Fruit fly (Drosophila melanogaster): ENCODE measurements around the gene CG3842.

The CG3842 gene

DNA sequence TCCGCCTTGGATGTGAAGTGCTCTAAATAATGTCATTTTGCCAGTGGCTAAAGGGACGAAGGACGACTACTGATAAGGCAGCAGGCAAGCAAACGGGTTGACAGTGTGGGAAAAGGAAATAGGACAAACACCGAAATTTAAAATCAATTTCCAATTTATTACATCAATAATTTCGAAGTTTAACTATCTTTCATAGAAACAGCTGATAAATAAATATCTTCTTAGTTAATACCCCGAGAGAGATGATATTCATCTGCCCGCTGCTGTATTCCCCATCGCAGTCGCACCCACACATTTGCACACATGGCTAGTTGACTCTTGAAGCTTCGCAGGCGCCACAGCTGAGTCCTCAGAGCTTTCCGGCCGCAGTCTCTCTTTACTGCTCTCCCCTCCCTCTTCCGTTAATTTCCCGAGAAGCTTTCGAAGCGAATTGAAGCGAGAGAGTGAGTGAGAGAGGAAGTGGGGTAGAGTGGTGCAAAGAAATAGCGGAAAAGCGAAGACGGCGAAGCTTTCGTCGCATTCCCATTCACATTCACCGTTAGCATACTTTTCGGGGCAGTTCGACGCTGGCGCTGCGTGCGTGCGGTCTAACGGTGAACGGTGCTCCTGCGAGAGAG lies 20.6 kb upstream of the CG3842 start (continued):
- TF ChIP-seq onecut (GFP tag; IDR thresholded peaks at IDR 0.05), result peak; percentile 55
- TF ChIP-seq ems (GFP tag; optimal IDR thresholded peaks at IDR 0.05), result no peak
- TF ChIP-seq CG14014 (GFP tag; IDR thresholded peaks at IDR 0.05), result peak; percentile 78
- peak; percentile 76 for TF ChIP-seq CG7839 (tag; optimal IDR thresholded peaks at IDR 0.05)
- TF ChIP-seq pfk (GFP tag; optimal IDR thresholded peaks at IDR 0.05), result no peak
- TF ChIP-seq caup (GFP tag; optimal IDR thresholded peaks at IDR 0.05; ENCODE audit: severe bottlenecking), result peak; percentile 75
- no peak for TF ChIP-seq CG10431 (GFP tag; optimal IDR thresholded peaks at IDR 0.05)
- TF ChIP-seq ewg (GFP tag; optimal IDR thresholded peaks at IDR 0.05), result peak; percentile 27

DNA sequence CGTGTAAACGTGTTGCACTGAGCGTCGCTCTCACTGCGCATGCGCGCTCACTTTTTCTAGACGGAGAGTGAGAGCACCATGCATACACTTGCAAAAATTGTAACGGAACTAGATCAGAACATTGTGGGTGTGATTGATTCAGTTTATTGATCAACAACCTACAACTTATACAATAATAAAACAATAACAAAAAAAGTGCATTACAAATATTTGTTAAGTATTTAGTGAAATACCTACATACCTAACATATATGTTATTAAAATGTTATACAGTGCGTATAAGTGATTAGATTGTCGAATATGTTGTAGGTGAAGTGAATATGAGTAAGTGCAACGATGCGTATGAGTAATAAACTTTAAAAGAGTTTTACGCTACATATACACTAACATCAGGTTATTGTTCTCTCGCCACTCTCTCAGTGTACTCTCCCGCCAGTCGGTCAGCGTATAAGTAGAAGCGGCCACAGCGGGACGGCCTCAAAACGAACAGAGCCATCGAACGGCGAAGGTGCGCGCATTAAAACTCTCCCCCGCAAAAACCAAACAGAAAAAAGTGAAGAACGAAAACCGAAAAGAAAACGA lies 7.1 kb upstream of the CG3842 start, which contains the start of gene CG42240:
CG42240 (plus strand) TSS at position 474 of the 581 bp plus-strand sequence.
- no peak for TF ChIP-seq Doc3 (GFP tag; IDR thresholded peaks at IDR 0.05; ENCODE audit: partially characterized antibody)
- peak; percentile 48 for TF ChIP-seq CG17802 (tag; optimal IDR thresholded peaks at IDR 0.05)
- 0 out of 3 replicates have a peak, but pooled peaks have one; percentile 10 for TF ChIP-seq gce (GFP tag; IDR thresholded peaks at IDR 0.05)
- peak; percentile 77 for TF ChIP-seq D19B (GFP tag; optimal IDR thresholded peaks at IDR 0.05)
- peak; percentile 80 for TF ChIP-seq CG6654 (GFP tag; optimal IDR thresholded peaks at IDR 0.05)
- TF ChIP-seq phol (tag; optimal IDR thresholded peaks at IDR 0.05), result peak; percentile 95
- no peak for TF ChIP-seq CG3726 (GFP tag; IDR thresholded peaks at IDR 0.05)
- TF ChIP-seq insv (GFP tag; optimal IDR thresholded peaks at IDR 0.05), result peak in 1 of 2 experiments; percentile 64
- TF ChIP-seq CG14710 (tag; optimal IDR thresholded peaks at IDR 0.05), result peak; percentile 92
- TF ChIP-seq Vsx1 (GFP tag; optimal IDR thresholded peaks at IDR 0.05), result peak; percentile 78
- no peak for TF ChIP-seq CG14860 (GFP tag; IDR thresholded peaks at IDR 0.05; ENCODE audit: partially characterized antibody)
- peak; percentile 94 for TF ChIP-seq CG4424 (GFP tag; optimal IDR thresholded peaks at IDR 0.05)
- peak; percentile 91 for TF ChIP-seq gcm (GFP tag; optimal IDR thresholded peaks at IDR 0.05)
- peak; percentile 39 for TF ChIP-seq Bdp1 (GFP tag; optimal IDR thresholded peaks at IDR 0.05)
- peak; percentile 84 for TF ChIP-seq seq (GFP tag; IDR thresholded peaks at IDR 0.05)
- peak; percentile 91 for TF ChIP-seq CG12104 (GFP tag; optimal IDR thresholded peaks at IDR 0.05)
- peak; percentile 45 for TF ChIP-seq gcm2 (GFP tag; optimal IDR thresholded peaks at IDR 0.05)
- TF ChIP-seq slou (GFP tag; optimal IDR thresholded peaks at IDR 0.05), result peak; percentile 61
- no peak for TF ChIP-seq CkIIα-i1 (GFP tag; IDR thresholded peaks at IDR 0.05)
- peak; percentile 79 for TF ChIP-seq oc (tag; optimal IDR thresholded peaks at IDR 0.05)
- TF ChIP-seq CG11723 (GFP tag; optimal IDR thresholded peaks at IDR 0.05), result peak; percentile 88
- TF ChIP-seq Dek (tag; optimal IDR thresholded peaks at IDR 0.05), result peak; percentile 83
- peak; percentile 76 for TF ChIP-seq Jarid2 (GFP tag; optimal IDR thresholded peaks at IDR 0.05)
- no peak for TF ChIP-seq ham (GFP tag; IDR thresholded peaks at IDR 0.05)
- TF ChIP-seq shn (GFP tag; optimal IDR thresholded peaks at IDR 0.05), result peak; percentile 48
- peak; percentile 92 for TF ChIP-seq odd (GFP tag; optimal IDR thresholded peaks at IDR 0.05)
- TF ChIP-seq CG6765 (GFP tag; optimal IDR thresholded peaks at IDR 0.05), result peak; percentile 85
- peak; percentile 81 for TF ChIP-seq CG31388 (GFP tag; optimal IDR thresholded peaks at IDR 0.05)
- TF ChIP-seq CG17829 (tag; optimal IDR thresholded peaks at IDR 0.05), result peak; percentile 92
- peak; percentile 83 for TF ChIP-seq salm (tag; optimal IDR thresholded peaks at IDR 0.05)
- peak; percentile 71 for TF ChIP-seq CG33557 (GFP tag; optimal IDR thresholded peaks at IDR 0.05)
- peak; percentile 85 for TF ChIP-seq unpg (GFP tag; optimal IDR thresholded peaks at IDR 0.05)
- TF ChIP-seq hb (GFP tag; IDR thresholded peaks at IDR 0.05; ENCODE audit: partially characterized antibody), result no peak
- peak; percentile 89 for TF ChIP-seq Ssrp (tag; optimal IDR thresholded peaks at IDR 0.05)
- TF ChIP-seq grn (GFP tag; optimal IDR thresholded peaks at IDR 0.05), result no peak
- peak; percentile 88 for TF ChIP-seq CG2120 (GFP tag; optimal IDR thresholded peaks at IDR 0.05)
- TF ChIP-seq dmrt99B (tag; optimal IDR thresholded peaks at IDR 0.05), result peak; percentile 96
- TF ChIP-seq CG15601 (tag; optimal IDR thresholded peaks at IDR 0.05), result peak; percentile 92
- TF ChIP-seq CG18599 (GFP tag; optimal IDR thresholded peaks at IDR 0.05), result peak; percentile 93

Data from whole organism, embryonic.